Fruit fly (Drosophila melanogaster): Measurements from ENCODE around the gene ctp.

Gene ctp

dm6 chrX:4687778-4688399 is at the start of gene ctp:
Gene ctp, plus strand, starts transcription at chrX:4687800.
- peak; percentile 59 for TF ChIP-seq CG7101 (tag; optimal IDR thresholded peaks at IDR 0.05)
- no peak for TF ChIP-seq Clk (GFP tag; optimal IDR thresholded peaks at IDR 0.05)
- TF ChIP-seq toe (GFP tag; optimal IDR thresholded peaks at IDR 0.05) = peak; percentile 59
- peak; percentile 29 for TF ChIP-seq cic (GFP tag; optimal IDR thresholded peaks at IDR 0.05)
- peak; percentile 77 for TF ChIP-seq Mnt (GFP tag; optimal IDR thresholded peaks at IDR 0.05)
- TF ChIP-seq CG7045 (GFP tag; optimal IDR thresholded peaks at IDR 0.05) = peak; percentile 4
- peak; percentile 44 for TF ChIP-seq CG14711 (tag; optimal IDR thresholded peaks at IDR 0.05)
- peak; percentile 44 for TF ChIP-seq Crg-1 (GFP tag; optimal IDR thresholded peaks at IDR 0.05)
- peak; percentile 72 for TF ChIP-seq Hr96 (GFP tag; optimal IDR thresholded peaks at IDR 0.05)
- TF ChIP-seq pad (GFP tag; optimal IDR thresholded peaks at IDR 0.05) = peak; percentile 66
- TF ChIP-seq CG33017 (tag; optimal IDR thresholded peaks at IDR 0.05) = peak; percentile 51
- TF ChIP-seq kay (GFP tag; ENCODE audit: borderline replicate concordance) = no peak
- no peak for TF ChIP-seq cnc (optimal IDR thresholded peaks at IDR 0.05)
- peak; percentile 92 for TF ChIP-seq ovo (GFP tag; optimal IDR thresholded peaks at IDR 0.05)
- peak; percentile 77 for TF ChIP-seq CG1620 (GFP tag; optimal IDR thresholded peaks at IDR 0.05)
- peak; percentile 72 for TF ChIP-seq tj (GFP tag; optimal IDR thresholded peaks at IDR 0.05)
- TF ChIP-seq CG5204 (GFP tag; optimal IDR thresholded peaks at IDR 0.05) = peak; percentile 68
- TF ChIP-seq CG12768 (GFP tag; optimal IDR thresholded peaks at IDR 0.05) = peak; percentile 26
- peak; percentile 53 for TF ChIP-seq CG11617 (GFP tag; optimal IDR thresholded peaks at IDR 0.05)
- TF ChIP-seq bab1 (GFP tag; optimal IDR thresholded peaks at IDR 0.05) = peak; percentile 90

- TF ChIP-seq CG1620 (GFP tag; optimal IDR thresholded peaks at IDR 0.05) (no peak), pad (GFP tag; optimal IDR thresholded peaks at IDR 0.05) (no peak), cnc (optimal IDR thresholded peaks at IDR 0.05) (no peak), kay (GFP tag; ENCODE audit: borderline replicate concordance) (no peak), CG14711 (tag; optimal IDR thresholded peaks at IDR 0.05) (no peak), Mnt (GFP tag; optimal IDR thresholded peaks at IDR 0.05) (no peak), Clk (GFP tag; optimal IDR thresholded peaks at IDR 0.05) (no peak), Crg-1 (GFP tag; optimal IDR thresholded peaks at IDR 0.05) (no peak), cic (GFP tag; optimal IDR thresholded peaks at IDR 0.05) (no peak), ovo (GFP tag; optimal IDR thresholded peaks at IDR 0.05) (no peak), Hr96 (GFP tag; optimal IDR thresholded peaks at IDR 0.05) (no peak), CG7101 (tag; optimal IDR thresholded peaks at IDR 0.05) (no peak)
These were observed 43.7 kb upstream of the ctp start, which contains the start of gene CG3081 for dm6 chrX:4643887-4644286. Gene CG3081, minus strand, starts transcription at chrX:4643987.

- no peak for TF ChIP-seq CG7101 (tag; optimal IDR thresholded peaks at IDR 0.05)
These were observed 42.8 kb upstream of the ctp start, which contains the start of gene CG3062 for dm6 chrX:4644768-4645167. Gene CG3062, minus strand, starts transcription at chrX:4644868.

dm6 chrX:4647316-4648046 is 40.1 kb upstream of the ctp start, which contains the start of the genes HLH4C and mRpL30:
Gene HLH4C, minus strand, starts transcription at chrX:4647414.
Gene mRpL30, plus strand, starts transcription at chrX:4647871.
- TF ChIP-seq Clk (GFP tag; optimal IDR thresholded peaks at IDR 0.05) = no peak
- TF ChIP-seq Hr96 (GFP tag; optimal IDR thresholded peaks at IDR 0.05) = no peak
- TF ChIP-seq ovo (GFP tag; optimal IDR thresholded peaks at IDR 0.05) = no peak
- TF ChIP-seq cnc (optimal IDR thresholded peaks at IDR 0.05) = no peak
- no peak for TF ChIP-seq pad (GFP tag; optimal IDR thresholded peaks at IDR 0.05)

- TF ChIP-seq CG5204 (GFP tag; optimal IDR thresholded peaks at IDR 0.05) = no peak
- no peak for TF ChIP-seq toe (GFP tag; optimal IDR thresholded peaks at IDR 0.05)
- peak; percentile 63 for TF ChIP-seq bab1 (GFP tag; optimal IDR thresholded peaks at IDR 0.05)
- no peak for TF ChIP-seq CG12768 (GFP tag; optimal IDR thresholded peaks at IDR 0.05)
- peak; percentile 3 for TF ChIP-seq CG1620 (GFP tag; optimal IDR thresholded peaks at IDR 0.05)
- TF ChIP-seq Mnt (GFP tag; optimal IDR thresholded peaks at IDR 0.05) = peak; percentile 23
- peak; percentile 86 for TF ChIP-seq tj (GFP tag; optimal IDR thresholded peaks at IDR 0.05)
- TF ChIP-seq CG14711 (tag; optimal IDR thresholded peaks at IDR 0.05) = peak; percentile 5
- TF ChIP-seq CG11617 (GFP tag; optimal IDR thresholded peaks at IDR 0.05) = peak; percentile 28
These were observed 37.8 kb upstream of the ctp start, which contains the start of the genes Cbp80 and Torsin for dm6 chrX:4649751-4650150. Gene Cbp80, plus strand, starts transcription at chrX:4650015. Gene Torsin, minus strand, starts transcription at chrX:4650032.

dm6 chrX:4654397-4654796 is 33.2 kb upstream of the ctp start, which contains the start of gene CG15473:
Gene CG15473, minus strand, starts transcription at chrX:4654497.
- TF ChIP-seq Crg-1 (GFP tag; optimal IDR thresholded peaks at IDR 0.05) (no peak), CG33017 (tag; optimal IDR thresholded peaks at IDR 0.05) (no peak), cnc (optimal IDR thresholded peaks at IDR 0.05) (no peak), toe (GFP tag; optimal IDR thresholded peaks at IDR 0.05) (no peak), CG11617 (GFP tag; optimal IDR thresholded peaks at IDR 0.05) (no peak), CG5204 (GFP tag; optimal IDR thresholded peaks at IDR 0.05) (no peak), Hr96 (GFP tag; optimal IDR thresholded peaks at IDR 0.05) (no peak), cic (GFP tag; optimal IDR thresholded peaks at IDR 0.05) (no peak), CG14711 (tag; optimal IDR thresholded peaks at IDR 0.05) (no peak), CG1620 (GFP tag; optimal IDR thresholded peaks at IDR 0.05) (no peak), tj (GFP tag; optimal IDR thresholded peaks at IDR 0.05) (no peak)

Measured in whole organism, adult.